Fruit fly (Drosophila melanogaster) whole organism, wandering third instar larva: ENCODE measurements around the gene CG4629.

Experiments used
- Abd-B ChIP-seq: fragments of >200 bp; optimal IDR thresholded peaks from 2 replicates; lab custom pipeline; 2017; ENCODE audit warnings: missing biosample characterization, missing genetic modification characterization
- CG9705 ChIP-seq: fragments of 200-800 bp; sonication (Bioruptor generic); optimal IDR thresholded peaks from 2 replicates; lab custom pipeline; 2018; ENCODE audit warnings: missing biosample characterization, mild to moderate bottlenecking, missing genetic modification characterization
- CrebA ChIP-seq: fragments of 200-800 bp; sonication (Bioruptor generic); optimal IDR thresholded peaks from 2 replicates; lab custom pipeline; 2016; ENCODE audit warnings: missing biosample characterization, mild to moderate bottlenecking, missing genetic modification characterization, borderline replicate concordance
- Dfd ChIP-seq: fragments of >200 bp; optimal IDR thresholded peaks from 2 replicates; lab custom pipeline; 2017; ENCODE audit warnings: missing biosample characterization, missing genetic modification characterization
- Dif ChIP-seq: fragments of 200-275, 200-300 bp; sonication (Bioruptor generic); optimal IDR thresholded peaks from 2 replicates; lab custom pipeline; 2018; ENCODE audit warnings: missing biosample characterization, missing genetic modification characterization; ENCODE audit not compliant: partially characterized antibody
- HLH106 ChIP-seq: fragments of 200-800 bp; optimal IDR thresholded peaks from 3 replicates; lab custom pipeline; 2019; ENCODE audit warnings: missing biosample characterization, mild to moderate bottlenecking, missing genetic modification characterization, moderate library complexity
- Hnf4 ChIP-seq: fragments of 200-800 bp; sonication (Bioruptor generic); optimal IDR thresholded peaks from 2 replicates; lab custom pipeline; 2016; ENCODE audit warnings: missing biosample characterization, mild to moderate bottlenecking, missing genetic modification characterization
- Hr83 ChIP-seq: fragments of 200-300 bp; sonication (Bioruptor generic); optimal IDR thresholded peaks from 2 replicates; lab custom pipeline; 2016; ENCODE audit warnings: missing biosample characterization, mild to moderate bottlenecking, missing genetic modification characterization, moderate library complexity; ENCODE audit not compliant: poor library complexity, severe bottlenecking
- Mio ChIP-seq: sonication (Bioruptor generic); optimal IDR thresholded peaks from 2 replicates; lab custom pipeline; 2016; ENCODE audit warnings: missing biosample characterization, missing genetic modification characterization
- Myc ChIP-seq: fragments of >200 bp; optimal IDR thresholded peaks from 2 replicates; lab custom pipeline; 2017
- N ChIP-seq: fragments of >200 bp; optimal IDR thresholded peaks from 2 replicates; lab custom pipeline; 2018; ENCODE audit warnings: missing biosample characterization, missing external identifiers, missing genetic modification characterization
- OdsH ChIP-seq: fragments of 200-800 bp; sonication (Bioruptor generic); optimal IDR thresholded peaks from 2 replicates; lab custom pipeline; 2016; ENCODE audit warnings: missing biosample characterization, mild to moderate bottlenecking, missing genetic modification characterization
- Rel ChIP-seq, 2 experiments: fragments of 200-800 bp; sonication (Bioruptor generic) in 1 of 2; optimal IDR thresholded peaks; 2 replicates in 1 of 2; 3 replicates in 1 of 2; lab custom pipeline; 2016 to 2019; ENCODE audit warnings: mild to moderate bottlenecking in 2 of 2, missing biosample characterization in 2 of 2, missing genetic modification characterization in 2 of 2, moderate library complexity in 1 of 2
- Sp1 ChIP-seq: fragments of 200-800 bp; sonication (Bioruptor generic); optimal IDR thresholded peaks from 3 replicates; lab custom pipeline; 2019; ENCODE audit warnings: missing biosample characterization, mild to moderate bottlenecking, missing genetic modification characterization, moderate library complexity
- Vsx2 ChIP-seq: fragments of 200-300, 225-300 bp; sonication (Bioruptor generic); optimal IDR thresholded peaks from 2 replicates; lab custom pipeline; 2018; ENCODE audit warnings: missing biosample characterization, missing genetic modification characterization; ENCODE audit not compliant: partially characterized antibody
- br ChIP-seq: fragments of 200-800 bp; sonication (Bioruptor generic); optimal IDR thresholded peaks from 2 replicates; lab custom pipeline; 2016; ENCODE audit warnings: missing biosample characterization, missing genetic modification characterization
- brk ChIP-seq: fragments of 200-800 bp; sonication (Bioruptor generic); optimal IDR thresholded peaks from 2 replicates; lab custom pipeline; 2016; ENCODE audit warnings: missing biosample characterization, mild to moderate bottlenecking, missing genetic modification characterization
- dl ChIP-seq, 2 experiments: fragments of 175-275, 200-275 bp in 1 of 2; fragments of 200-275 bp in 1 of 2; sonication (Bioruptor generic); optimal IDR thresholded peaks; lab custom pipeline; 2018; ENCODE audit warnings: mild to moderate bottlenecking in 2 of 2, missing biosample characterization in 2 of 2, missing genetic modification characterization in 2 of 2, moderate library complexity in 2 of 2; ENCODE audit not compliant: partially characterized antibody in 2 of 2, insufficient read depth in 1 of 2
- dmrt93B ChIP-seq: fragments of 200-800 bp; sonication (Bioruptor generic); optimal IDR thresholded peaks from 2 replicates; lab custom pipeline; 2018; ENCODE audit warnings: missing biosample characterization, mild to moderate bottlenecking, missing genetic modification characterization
- dsf ChIP-seq: sonication (Bioruptor generic); optimal IDR thresholded peaks from 2 replicates; lab custom pipeline; 2016; ENCODE audit warnings: missing biosample characterization, missing genetic modification characterization, borderline replicate concordance
- ey ChIP-seq: fragments of 200-800 bp; sonication (Bioruptor generic); optimal IDR thresholded peaks from 2 replicates; lab custom pipeline; 2016; ENCODE audit warnings: missing biosample characterization, missing genetic modification characterization
- foxo ChIP-seq, 2 experiments: fragments of 200-800 bp; sonication (Bioruptor generic); optimal IDR thresholded peaks; 2 replicates in 1 of 2; 3 replicates in 1 of 2; lab custom pipeline; 2016 to 2017; ENCODE audit warnings: missing biosample characterization in 2 of 2, missing genetic modification characterization in 2 of 2
- h ChIP-seq: fragments of 200-800 bp; sonication (Bioruptor generic); optimal IDR thresholded peaks from 3 replicates; lab custom pipeline; 2016; ENCODE audit warnings: missing biosample characterization, mild to moderate bottlenecking, missing genetic modification characterization
- jim ChIP-seq: fragments of 175-275, 200-325 bp; sonication (Bioruptor generic); optimal IDR thresholded peaks from 2 replicates; lab custom pipeline; 2016; ENCODE audit warnings: missing biosample characterization, mild to moderate bottlenecking, missing genetic modification characterization
- lola ChIP-seq: fragments of >200 bp; optimal IDR thresholded peaks from 2 replicates; lab custom pipeline; 2017; ENCODE audit warnings: missing biosample characterization, missing genetic modification characterization
- psq ChIP-seq: fragments of 200-800 bp; sonication (Bioruptor generic); optimal IDR thresholded peaks from 3 replicates; lab custom pipeline; 2017; ENCODE audit warnings: missing biosample characterization, mild to moderate bottlenecking, missing genetic modification characterization, moderate library complexity
- rgr ChIP-seq: fragments of 200-800 bp; sonication (Bioruptor generic); optimal IDR thresholded peaks from 3 replicates; lab custom pipeline; 2016; ENCODE audit warnings: missing biosample characterization, mild to moderate bottlenecking, missing genetic modification characterization
- sage ChIP-seq: fragments of 200-800 bp; sonication (Bioruptor generic); optimal IDR thresholded peaks from 2 replicates; lab custom pipeline; 2016; ENCODE audit warnings: missing biosample characterization, mild to moderate bottlenecking, missing genetic modification characterization
- sv ChIP-seq: fragments of 200-800 bp; sonication (Bioruptor generic); optimal IDR thresholded peaks from 3 replicates; lab custom pipeline; 2016; ENCODE audit warnings: missing biosample characterization, missing genetic modification characterization
- tai ChIP-seq: sonication (Bioruptor generic); optimal IDR thresholded peaks from 2 replicates; lab custom pipeline; 2016; ENCODE audit warnings: missing biosample characterization, missing genetic modification characterization
- usp ChIP-seq: fragments of >200 bp; optimal IDR thresholded peaks from 2 replicates; lab custom pipeline; 2017; ENCODE audit warnings: missing biosample characterization, missing genetic modification characterization
- woc ChIP-seq: sonication (Bioruptor generic); optimal IDR thresholded peaks from 2 replicates; lab custom pipeline; 2016; ENCODE audit warnings: missing biosample characterization, mild to moderate bottlenecking, missing genetic modification characterization

CG4629 gene

dm6 chr2L:1108029-1108688 lies 5.9 kb upstream of the CG4629 start, which contains the start of the genes PolrMT and CG14339:
TSS of gene PolrMT (minus strand) at chr2L:1108373.
TSS of gene CG14339 (plus strand) at chr2L:1108540.
- TF ChIP-seq Dfd (GFP tag; lab: Kevin White, UChicago), result no peak
- TF ChIP-seq Myc (lab: Kevin White, UChicago), result peak; percentile 6
- no peak for TF ChIP-seq jim (GFP tag; lab: Kevin White, UChicago)
- TF ChIP-seq Hr83 (GFP tag; lab: Kevin White, UChicago), result no peak
- TF ChIP-seq N, result peak; percentile 51
- no peak for TF ChIP-seq dmrt93B
- TF ChIP-seq rgr, result peak; percentile 27
- TF ChIP-seq ey (GFP tag; lab: Kevin White, UChicago), result no peak
- TF ChIP-seq CG9705 (GFP tag; lab: Kevin White, UChicago), result no peak
- no peak for TF ChIP-seq Dif (GFP tag; lab: Kevin White, UChicago)
- no peak for TF ChIP-seq Hnf4
- TF ChIP-seq CrebA (GFP tag; lab: Kevin White, UChicago), result no peak
- TF ChIP-seq sv (GFP tag; lab: Kevin White, UChicago), result no peak
- TF ChIP-seq dl (GFP tag; optimal IDR thresholded peaks at IDR 0.05; lab: Kevin White, UChicago; ENCODE audit: insufficient read depth in 1 of 2, partially characterized antibody in 2 of 2), result no peak
- no peak for TF ChIP-seq tai
- TF ChIP-seq Abd-B (GFP tag; lab: Kevin White, UChicago), result no peak
- no peak for TF ChIP-seq Mio (GFP tag; lab: Kevin White, UChicago)
- TF ChIP-seq psq, result no peak
- no peak for TF ChIP-seq Vsx2
- TF ChIP-seq sage (GFP tag; lab: Kevin White, UChicago), result no peak
- TF ChIP-seq dsf (GFP tag; lab: Kevin White, UChicago), result no peak
- TF ChIP-seq Sp1 (GFP tag; lab: Kevin White, UChicago), result no peak
- no peak for TF ChIP-seq woc
- TF ChIP-seq br (GFP tag; lab: Kevin White, UChicago), result no peak
- TF ChIP-seq Rel (GFP tag; optimal IDR thresholded peaks at IDR 0.05; lab: Kevin White, UChicago), result no peak
- TF ChIP-seq Rel (tag; optimal IDR thresholded peaks at IDR 0.05; lab: Kevin White, UChicago), result peak; percentile 36
- TF ChIP-seq, all 38 proteins: peak for 4

- TF ChIP-seq Rel (GFP tag; optimal IDR thresholded peaks at IDR 0.05; lab: Kevin White, UChicago), result no peak
- peak; percentile 17 for TF ChIP-seq Rel (tag; optimal IDR thresholded peaks at IDR 0.05; lab: Kevin White, UChicago)
- no peak for TF ChIP-seq h (GFP tag; lab: Kevin White, UChicago)
Measured at dm6 chr2L:1095450-1095849, 6.9 kb downstream of the CG4629 start.

- TF ChIP-seq dmrt93B (no peak), Dfd (GFP tag; lab: Kevin White, UChicago) (peak; percentile 78), lola (GFP tag; lab: Kevin White, UChicago) (no peak), N (no peak), sv (GFP tag; lab: Kevin White, UChicago) (no peak), HLH106 (tag; lab: Kevin White, UChicago) (no peak), usp (GFP tag; lab: Kevin White, UChicago) (no peak), Mio (GFP tag; lab: Kevin White, UChicago) (no peak), h (GFP tag; lab: Kevin White, UChicago) (peak; percentile 36), jim (GFP tag; lab: Kevin White, UChicago) (no peak), Vsx2 (no peak), Rel (GFP tag; optimal IDR thresholded peaks at IDR 0.05; lab: Kevin White, UChicago) (no peak), Rel (tag; optimal IDR thresholded peaks at IDR 0.05; lab: Kevin White, UChicago) (peak; percentile 51)
- TF ChIP-seq, all 38 proteins: peak for 3
Measured at dm6 chr2L:1094724-1095123, 7.6 kb downstream of the CG4629 start.

dm6 chr2L:1091675-1092074 lies 10.6 kb downstream of the CG4629 start:
- no peak for TF ChIP-seq ey (GFP tag; lab: Kevin White, UChicago)
- no peak for TF ChIP-seq Hr83 (GFP tag; lab: Kevin White, UChicago)
- TF ChIP-seq sage (GFP tag; lab: Kevin White, UChicago), result no peak
- TF ChIP-seq brk (GFP tag; lab: Kevin White, UChicago), result no peak
- TF ChIP-seq rgr, result no peak
- TF ChIP-seq Dif (GFP tag; lab: Kevin White, UChicago), result no peak
- no peak for TF ChIP-seq dmrt93B
- TF ChIP-seq Hnf4, result no peak
- no peak for TF ChIP-seq OdsH (GFP tag; lab: Kevin White, UChicago)
- no peak for TF ChIP-seq foxo (GFP tag; optimal IDR thresholded peaks at IDR 0.05; lab: Kevin White, UChicago)
- TF ChIP-seq, all 38 proteins: peak for 0
